Worm (Caenorhabditis elegans) whole organism, midembryonic: ENCODE results near the gene B0244.10.

Source experiments
- T22C8.4 ChIP-seq: fragments of 200-800 bp; sonication (Bioruptor generic); IDR thresholded peaks from 2 replicates; pipeline ENCODE4 v1.3.6; 2022; ENCODE audit warnings: missing genetic modification characterization, missing compliant biosample characterization
- cog-1 ChIP-seq: sonication (generic microtip); optimal IDR thresholded peaks from 2 replicates; lab custom pipeline; 2016; ENCODE audit warnings: missing genetic modification characterization, missing compliant biosample characterization
- flt-1 ChIP-seq: fragments of 200-800 bp; sonication (Bioruptor generic); IDR thresholded peaks from 2 replicates; pipeline ENCODE4 v1.3.6; 2022; ENCODE audit warnings: missing genetic modification characterization, missing compliant biosample characterization
- klf-2 ChIP-seq: fragments of 200-800 bp; sonication (Bioruptor generic); conservative IDR thresholded peaks from 2 replicates; pipeline ENCODE4 v1.3.6; 2022; ENCODE audit warnings: missing genetic modification reagents, missing genetic modification characterization, missing compliant biosample characterization
- med-1 ChIP-seq: sonication (generic microtip); optimal IDR thresholded peaks from 2 replicates; lab custom pipeline; 2017; ENCODE audit warnings: missing genetic modification characterization, mild to moderate bottlenecking, missing compliant biosample characterization, antibody characterized with exemption, missing genetic modification reagents; ENCODE audit not compliant: insufficient read depth
- ref-1 ChIP-seq: fragments of 200-800 bp; sonication (Bioruptor generic); conservative IDR thresholded peaks from 2 replicates; pipeline ENCODE4 v1.3.6; 2022; ENCODE audit warnings: missing genetic modification reagents, missing genetic modification characterization, missing compliant biosample characterization
- tab-1 ChIP-seq: fragments of 200-800 bp; sonication (Bioruptor generic); IDR thresholded peaks from 2 replicates; pipeline ENCODE4 v1.3.6; 2022; ENCODE audit warnings: missing genetic modification characterization, missing compliant biosample characterization
- ztf-23 ChIP-seq: fragments of 200-800 bp; sonication (Bioruptor generic); IDR thresholded peaks from 2 replicates; pipeline ENCODE4 v1.3.6; 2022; ENCODE audit warnings: missing genetic modification reagents, missing genetic modification characterization, missing compliant biosample characterization
- ztf-29 ChIP-seq: fragments of 200-800 bp; sonication (Bioruptor generic); IDR thresholded peaks from 2 replicates; pipeline ENCODE4 v1.3.6; 2022; ENCODE audit warnings: missing genetic modification reagents, missing genetic modification characterization, missing compliant biosample characterization

The B0244.10 gene

DNA sequence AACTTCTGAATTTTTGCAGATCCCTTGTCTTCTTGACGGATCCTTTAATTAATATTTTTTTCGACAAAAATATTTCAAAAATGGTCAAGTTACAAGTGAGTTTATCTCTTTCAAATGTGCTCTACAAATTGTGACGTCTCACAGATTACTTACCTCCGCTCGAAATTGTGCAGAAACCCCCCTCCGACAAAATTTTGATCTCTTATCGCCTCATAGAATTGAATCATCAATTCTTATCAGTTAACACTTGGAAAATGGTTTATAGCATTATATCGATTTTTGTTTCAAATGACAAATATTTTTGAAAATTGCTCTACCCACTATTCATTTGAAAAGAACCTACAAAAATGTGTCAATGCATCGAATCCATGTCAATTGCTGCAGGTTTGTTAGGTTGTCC lies at the start of gene B0244.10:
B0244.10 (plus strand) TSS at position 254 of the 400 bp plus-strand sequence.
- TF ChIP-seq cog-1 (no peak), T22C8.4 (GFP tag; lab: Robert Waterston, UW) (no peak), tab-1 (GFP tag; lab: Robert Waterston, UW) (no peak), ref-1 (no peak), med-1 (GFP tag; lab: Kevin White, UChicago) (no peak), klf-2 (GFP tag; lab: Robert Waterston, UW) (no peak), ztf-29 (GFP tag; lab: Robert Waterston, UW) (no peak), ztf-23 (GFP tag; lab: Robert Waterston, UW) (no peak), flt-1 (GFP tag; lab: Robert Waterston, UW) (no peak)

DNA sequence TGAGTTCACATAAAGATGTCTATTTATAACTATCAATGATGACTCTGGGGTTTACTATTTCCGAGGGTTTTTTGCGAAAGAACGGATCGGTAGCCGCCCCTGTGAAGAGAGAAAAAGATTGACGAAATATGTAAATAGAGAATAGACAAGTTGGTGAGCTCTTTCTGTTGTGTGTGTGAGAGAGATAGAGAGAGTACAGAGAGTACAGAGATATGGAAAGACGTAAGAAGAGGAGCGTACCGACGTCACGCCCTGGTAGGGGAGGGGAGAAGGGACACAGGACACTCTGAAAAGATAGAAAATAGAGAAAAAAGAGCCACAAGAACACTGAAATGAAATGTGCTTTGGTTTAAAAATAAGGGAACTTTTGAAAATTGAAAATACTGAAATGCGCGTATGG lies 46.7 kb upstream of the B0244.10 start:
- TF ChIP-seq klf-2 (GFP tag; lab: Robert Waterston, UW), result no peak
- TF ChIP-seq T22C8.4 (GFP tag; lab: Robert Waterston, UW), result no peak
- TF ChIP-seq tab-1 (GFP tag; lab: Robert Waterston, UW), result no peak
- no peak for TF ChIP-seq ztf-23 (GFP tag; lab: Robert Waterston, UW)
- no peak for TF ChIP-seq ref-1
- TF ChIP-seq ztf-29 (GFP tag; lab: Robert Waterston, UW), result no peak
- TF ChIP-seq med-1 (GFP tag; lab: Kevin White, UChicago), result no peak
- no peak for TF ChIP-seq cog-1

- TF ChIP-seq ref-1 (no peak), ztf-29 (GFP tag; lab: Robert Waterston, UW) (no peak), T22C8.4 (GFP tag; lab: Robert Waterston, UW) (no peak), klf-2 (GFP tag; lab: Robert Waterston, UW) (no peak), ztf-23 (GFP tag; lab: Robert Waterston, UW) (no peak), cog-1 (no peak), flt-1 (GFP tag; lab: Robert Waterston, UW) (no peak), med-1 (GFP tag; lab: Kevin White, UChicago) (no peak), tab-1 (GFP tag; lab: Robert Waterston, UW) (no peak)
Measured at ce11 chrIII:5691826-5692225, 43.1 kb upstream of the B0244.10 start.

DNA sequence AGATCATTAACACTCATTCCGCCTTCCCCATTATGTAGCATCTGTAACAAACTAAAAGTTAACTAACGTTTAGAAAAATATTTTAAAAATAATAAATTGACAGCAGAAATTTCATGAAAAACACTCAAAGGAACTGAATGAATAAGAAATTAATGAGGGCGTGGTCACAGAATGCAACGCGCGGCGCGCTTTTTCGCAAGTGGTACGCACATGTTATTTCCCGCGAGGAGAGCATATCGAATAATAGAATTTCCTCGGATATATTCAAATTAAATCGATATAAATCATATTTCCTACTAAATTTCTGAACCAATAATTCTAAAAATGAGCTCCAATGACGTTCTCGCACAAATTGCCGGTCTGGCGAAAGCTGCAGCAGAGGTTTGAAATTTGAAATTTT lies 42.3 kb upstream of the B0244.10 start, which contains the start of the genes abi-1 and arle-14:
abi-1 (minus strand) TSS at position 51 of the 400 bp plus-strand sequence.
arle-14 (plus strand) TSS at position 217 of the 400 bp plus-strand sequence.
- TF ChIP-seq flt-1 (GFP tag; lab: Robert Waterston, UW) (no peak), ztf-23 (GFP tag; lab: Robert Waterston, UW) (no peak), T22C8.4 (GFP tag; lab: Robert Waterston, UW) (no peak), klf-2 (GFP tag; lab: Robert Waterston, UW) (no peak), ref-1 (no peak), ztf-29 (GFP tag; lab: Robert Waterston, UW) (no peak), med-1 (GFP tag; lab: Kevin White, UChicago) (no peak), cog-1 (no peak), tab-1 (GFP tag; lab: Robert Waterston, UW) (no peak)

DNA sequence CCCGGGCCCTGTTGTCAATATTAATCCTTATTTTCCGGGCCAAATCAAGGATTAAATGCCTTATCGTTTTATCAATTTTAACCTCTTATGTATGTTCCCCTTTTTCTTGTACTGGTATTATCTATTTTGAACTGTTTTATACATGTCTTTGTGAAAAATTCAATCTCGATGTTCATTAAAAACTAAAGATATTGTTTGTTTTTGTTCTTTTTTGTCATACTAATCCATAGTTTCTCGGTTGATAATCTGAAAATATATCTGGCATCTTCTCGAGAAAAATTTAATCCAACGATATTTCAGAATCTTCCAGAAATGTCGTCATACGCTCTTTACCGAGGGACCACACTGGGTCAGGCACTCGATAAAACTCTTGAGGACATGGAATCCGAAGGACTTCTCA lies 41.2 kb upstream of the B0244.10 start, which contains the start of gene B0336.13:
B0336.13 (plus strand) TSS at position 301 of the 400 bp plus-strand sequence.
- no peak for TF ChIP-seq ztf-23 (GFP tag; lab: Robert Waterston, UW)
- TF ChIP-seq klf-2 (GFP tag; lab: Robert Waterston, UW), result no peak
- TF ChIP-seq flt-1 (GFP tag; lab: Robert Waterston, UW), result no peak
- no peak for TF ChIP-seq T22C8.4 (GFP tag; lab: Robert Waterston, UW)
- no peak for TF ChIP-seq ztf-29 (GFP tag; lab: Robert Waterston, UW)
- TF ChIP-seq med-1 (GFP tag; lab: Kevin White, UChicago), result no peak
- TF ChIP-seq cog-1, result no peak
- TF ChIP-seq tab-1 (GFP tag; lab: Robert Waterston, UW), result no peak
- TF ChIP-seq ref-1, result no peak

DNA sequence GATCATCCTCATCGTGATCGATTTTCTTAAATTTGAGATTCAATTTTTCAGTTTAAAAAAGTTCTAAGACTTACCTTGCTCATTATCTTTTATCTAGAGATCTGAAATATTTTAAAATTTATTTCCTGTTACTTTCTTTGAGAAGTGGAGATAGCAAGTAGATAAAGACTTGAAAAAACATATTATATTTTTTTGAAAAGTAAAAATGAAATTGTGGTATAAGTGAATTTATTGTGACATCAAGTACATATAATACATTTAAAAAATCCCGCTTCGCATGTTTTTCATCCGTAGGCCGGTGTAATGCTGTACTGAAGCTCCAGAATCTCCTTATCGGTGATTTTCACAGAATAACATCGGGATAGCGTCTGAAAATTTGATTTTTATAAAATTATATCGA lies 37.7 kb upstream of the B0244.10 start, which contains the start of gene B0336.7:
B0336.7 (minus strand) TSS at position 101 of the 400 bp plus-strand sequence.
- TF ChIP-seq ztf-29 (GFP tag; lab: Robert Waterston, UW), result no peak
- TF ChIP-seq ztf-23 (GFP tag; lab: Robert Waterston, UW), result no peak
- no peak for TF ChIP-seq klf-2 (GFP tag; lab: Robert Waterston, UW)
- no peak for TF ChIP-seq cog-1
- no peak for TF ChIP-seq med-1 (GFP tag; lab: Kevin White, UChicago)
- TF ChIP-seq ref-1, result no peak
- no peak for TF ChIP-seq T22C8.4 (GFP tag; lab: Robert Waterston, UW)
- TF ChIP-seq tab-1 (GFP tag; lab: Robert Waterston, UW), result no peak
- no peak for TF ChIP-seq flt-1 (GFP tag; lab: Robert Waterston, UW)

ce11 chrIII:5697963-5698730 lies 36.8 kb upstream of the B0244.10 start, which contains the start of the genes lgg-3 and rgs-5:
Gene lgg-3 (minus strand): TSS chrIII:5698013.
Gene rgs-5 (plus strand): TSS chrIII:5698555.
- TF ChIP-seq flt-1 (GFP tag; lab: Robert Waterston, UW) (no peak), ref-1 (no peak), ztf-29 (GFP tag; lab: Robert Waterston, UW) (no peak), med-1 (GFP tag; lab: Kevin White, UChicago) (no peak), ztf-23 (GFP tag; lab: Robert Waterston, UW) (no peak), klf-2 (GFP tag; lab: Robert Waterston, UW) (no peak), tab-1 (GFP tag; lab: Robert Waterston, UW) (no peak), cog-1 (no peak), T22C8.4 (GFP tag; lab: Robert Waterston, UW) (no peak)

- TF ChIP-seq tab-1 (GFP tag; lab: Robert Waterston, UW) (no peak), T22C8.4 (GFP tag; lab: Robert Waterston, UW) (no peak), med-1 (GFP tag; lab: Kevin White, UChicago) (no peak), klf-2 (GFP tag; lab: Robert Waterston, UW) (no peak), ztf-23 (GFP tag; lab: Robert Waterston, UW) (no peak), ref-1 (no peak), cog-1 (no peak), flt-1 (GFP tag; lab: Robert Waterston, UW) (no peak), ztf-29 (GFP tag; lab: Robert Waterston, UW) (no peak)
Measured at ce11 chrIII:5701491-5701890, 33.5 kb upstream of the B0244.10 start.
